Worm (Caenorhabditis elegans): Measurements from ENCODE around the gene F44E5.1.

The F44E5.1 gene

ce11 chrII:11728545-11729105 is 45.7 kb downstream of the F44E5.1 start, which contains the start of gene alh-8 (continued):
- TF ChIP-seq hlh-30 (tag; optimal IDR thresholded peaks at IDR 0.05; ENCODE audit: insufficient read depth), result peak; percentile 97
- TF ChIP-seq nhr-11 (tag; optimal IDR thresholded peaks at IDR 0.05), result peak; percentile 70
- TF ChIP-seq unc-62 (GFP tag; optimal IDR thresholded peaks at IDR 0.05 in 1 of 2), result no peak
- no peak for TF ChIP-seq unc-62 (tag; optimal IDR thresholded peaks at IDR 0.05)
- TF ChIP-seq ztf-7 (tag; optimal IDR thresholded peaks at IDR 0.05), result no peak
- no peak for TF ChIP-seq snpc-4 (tag; optimal IDR thresholded peaks at IDR 0.05)
- TF ChIP-seq ces-1 (GFP tag; optimal IDR thresholded peaks at IDR 0.05), result no peak
- 0 out of 2 replicates have a peak, but pooled peaks have one; percentile 10 for TF ChIP-seq T26A8.4 (GFP tag; IDR thresholded peaks at IDR 0.05)
- peak; percentile 72 for TF ChIP-seq mdt-29 (GFP tag; IDR thresholded peaks at IDR 0.05)
- TF ChIP-seq unc-130 (GFP tag; optimal IDR thresholded peaks at IDR 0.05), result no peak
- TF ChIP-seq nhr-77 (tag; optimal IDR thresholded peaks at IDR 0.05), result peak; percentile 43
- peak; percentile 57 for TF ChIP-seq pqm-1 (tag; optimal IDR thresholded peaks at IDR 0.05)
- no peak for TF ChIP-seq vab-7 (GFP tag; IDR thresholded peaks at IDR 0.05)
- TF ChIP-seq spr-3 (GFP tag; optimal IDR thresholded peaks at IDR 0.05), result peak; percentile 56
- TF ChIP-seq skn-1 (tag; optimal IDR thresholded peaks at IDR 0.05), result no peak
- TF ChIP-seq nhr-48 (tag; optimal IDR thresholded peaks at IDR 0.05), result peak; percentile 52
- 0 out of 2 replicates have a peak, but pooled peaks have one; percentile 48 for TF ChIP-seq Y75B8A.6 (GFP tag; IDR thresholded peaks at IDR 0.05)
- no peak for TF ChIP-seq tag-97 (GFP tag; IDR thresholded peaks at IDR 0.05)
- TF ChIP-seq jun-1 (tag; optimal IDR thresholded peaks at IDR 0.05), result no peak
- peak; percentile 64 for TF ChIP-seq ama-1 (optimal IDR thresholded peaks at IDR 0.05)
- no peak for TF ChIP-seq Y48G9A.11 (GFP tag; IDR thresholded peaks at IDR 0.05)
- no peak for TF ChIP-seq lim-7 (GFP tag; IDR thresholded peaks at IDR 0.05)
- peak; percentile 82 for TF ChIP-seq nhr-28 (tag; optimal IDR thresholded peaks at IDR 0.05)
- peak; percentile 70 for TF ChIP-seq T20F7.1 (GFP tag; optimal IDR thresholded peaks at IDR 0.05)
- no peak for TF ChIP-seq aly-2 (tag; optimal IDR thresholded peaks at IDR 0.05)

ce11 chrII:11727438-11727837 is 46.9 kb downstream of the F44E5.1 start:
- TF ChIP-seq aha-1 (tag), result peak; percentile 91
- no peak for TF ChIP-seq saeg-2 (GFP tag; IDR thresholded peaks at IDR 0.05)

DNA sequence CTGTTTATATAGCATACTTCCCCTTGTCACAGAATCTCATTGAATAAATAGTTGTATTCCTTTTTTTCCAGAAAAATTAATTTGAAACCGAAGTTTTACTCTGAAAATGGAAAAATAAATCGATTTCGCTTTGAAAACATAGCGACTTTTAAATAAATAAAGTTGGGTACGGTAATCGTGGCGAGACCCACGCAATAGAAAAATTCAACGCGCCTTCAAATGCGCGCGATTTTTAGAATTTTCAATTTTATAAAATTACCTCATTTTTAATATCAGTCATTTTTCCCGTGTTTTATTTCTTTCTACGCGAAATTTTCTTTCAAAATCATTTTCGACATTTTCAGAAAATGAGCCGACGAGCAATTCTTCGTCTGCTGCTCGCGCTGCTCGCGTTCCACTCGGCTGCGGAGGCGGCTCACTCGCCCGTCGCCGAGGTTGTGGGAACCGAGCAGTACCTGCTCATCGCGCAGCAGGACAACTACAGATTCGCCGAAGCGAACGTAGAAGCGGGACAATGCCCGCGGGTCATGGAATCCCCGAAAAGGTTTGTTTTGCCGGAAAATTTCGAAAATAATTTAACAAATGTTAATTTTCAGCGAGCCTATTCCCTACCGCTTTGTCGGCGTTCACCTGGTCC is 47.8 kb downstream of the F44E5.1 start, which contains the start of gene F13D12.5:
TSS of gene F13D12.5 (plus strand) at position 345 of the 637 bp plus-strand sequence.
- 0 out of 2 replicates have a peak, but pooled peaks have one; percentile 40 for TF ChIP-seq zfp-3 (GFP tag; conservative IDR thresholded peaks at IDR 0.05)
- TF ChIP-seq lir-3 (tag; optimal IDR thresholded peaks at IDR 0.05), result no peak
- peak; percentile 71; the same call in 1 of the 2 replicates for TF ChIP-seq Y48G9A.11 (GFP tag; IDR thresholded peaks at IDR 0.05)
- TF ChIP-seq tra-1 (GFP tag; IDR thresholded peaks at IDR 0.05), result 0 out of 2 replicates have a peak, but pooled peaks have one; percentile 11
- TF ChIP-seq unc-130 (GFP tag; optimal IDR thresholded peaks at IDR 0.05), result peak; percentile 46
- peak; percentile 93 for TF ChIP-seq set-16 (GFP tag; IDR thresholded peaks at IDR 0.05)
- TF ChIP-seq zip-11 (GFP tag; IDR thresholded peaks at IDR 0.05), result no peak
- no peak for TF ChIP-seq nhr-237 (tag; optimal IDR thresholded peaks at IDR 0.05)
- TF ChIP-seq nhr-28 (tag; optimal IDR thresholded peaks at IDR 0.05), result no peak
- no peak for TF ChIP-seq ceh-44 (GFP tag; IDR thresholded peaks at IDR 0.05)
- no peak for TF ChIP-seq lin-29 (GFP tag; IDR thresholded peaks at IDR 0.05)
- TF ChIP-seq spr-3 (GFP tag; optimal IDR thresholded peaks at IDR 0.05), result no peak
- TF ChIP-seq mxl-2 (GFP tag; conservative IDR thresholded peaks at IDR 0.05), result no peak
- TF ChIP-seq nhr-102 (tag; optimal IDR thresholded peaks at IDR 0.05), result no peak
- peak in 1 of 2 experiments; percentile 51 for TF ChIP-seq lsy-2 (tag; optimal IDR thresholded peaks at IDR 0.05)
- TF ChIP-seq tag-97 (GFP tag; IDR thresholded peaks at IDR 0.05), result no peak
- no peak; the same call in 1 of the 2 replicates for TF ChIP-seq pha-4 (GFP tag; IDR thresholded peaks at IDR 0.05)
- TF ChIP-seq pha-4 (tag; optimal IDR thresholded peaks at IDR 0.05), result no peak
- TF ChIP-seq daf-12 (tag; optimal IDR thresholded peaks at IDR 0.05), result no peak
- TF ChIP-seq mes-2 (tag; optimal IDR thresholded peaks at IDR 0.05; ENCODE audit: poor library complexity, severe bottlenecking), result no peak
- TF ChIP-seq lin-38 (GFP tag; IDR thresholded peaks at IDR 0.05), result peak; percentile 40; the same call in 1 of the 2 replicates
- no peak for TF ChIP-seq gei-8 (GFP tag; optimal IDR thresholded peaks at IDR 0.05)
- TF ChIP-seq F26F4.8 (GFP tag; conservative IDR thresholded peaks at IDR 0.05), result no peak
- no peak for TF ChIP-seq dpl-1 (GFP tag; optimal IDR thresholded peaks at IDR 0.05)
- TF ChIP-seq F49E8.2 (tag; optimal IDR thresholded peaks at IDR 0.05; ENCODE audit: borderline replicate concordance), result no peak
- TF ChIP-seq ceh-82 (tag; optimal IDR thresholded peaks at IDR 0.05), result no peak
